Worm (Caenorhabditis elegans) whole organism, L2 larva: Measurements from ENCODE around the gene wars-1.

Experiments used
- C34F6.9 ChIP-seq: fragments of 150-350 bp; optimal IDR thresholded peaks from 2 replicates; lab custom pipeline; 2014; ENCODE audit warnings: missing biosample characterization, missing genetic modification characterization
- F13H6.1 ChIP-seq: sonication (generic microtip); optimal IDR thresholded peaks from 2 replicates; lab custom pipeline; 2016; ENCODE audit warnings: missing genetic modification characterization, missing compliant biosample characterization
- R02D3.7 ChIP-seq: fragments of 150-350 bp; optimal IDR thresholded peaks from 2 replicates; lab custom pipeline; 2014; ENCODE audit warnings: missing biosample characterization, missing genetic modification characterization
- Y55F3AM.14 ChIP-seq: fragments of 200-800 bp; sonication (Bioruptor generic); optimal IDR thresholded peaks from 2 replicates; lab custom pipeline; 2018; ENCODE audit warnings: mild to moderate bottlenecking, missing genetic modification characterization, missing compliant biosample characterization
- ZK546.5 ChIP-seq: sonication (generic microtip); optimal IDR thresholded peaks from 2 replicates; lab custom pipeline; 2017; ENCODE audit warnings: missing biosample characterization, missing genetic modification characterization
- alr-1 ChIP-seq: fragments of 150-350 bp; optimal IDR thresholded peaks from 2 replicates; lab custom pipeline; 2014; ENCODE audit warnings: missing biosample characterization, missing genetic modification characterization
- ama-1 ChIP-seq: fragments of 150-350 bp; optimal IDR thresholded peaks from 2 replicates; lab custom pipeline; 2018; ENCODE audit warnings: inconsistent platforms
- blmp-1 ChIP-seq: sonication (generic microtip); optimal IDR thresholded peaks from 2 replicates; lab custom pipeline; 2017; ENCODE audit warnings: missing genetic modification characterization, mild to moderate bottlenecking, missing compliant biosample characterization, antibody characterized with exemption, moderate library complexity; ENCODE audit not compliant: insufficient read depth
- ceh-16 ChIP-seq: fragments of 150-350 bp; optimal IDR thresholded peaks from 2 replicates; lab custom pipeline; 2014; ENCODE audit warnings: missing biosample characterization, missing genetic modification characterization
- ceh-82 ChIP-seq: fragments of 150-350 bp; optimal IDR thresholded peaks from 2 replicates; lab custom pipeline; 2014; ENCODE audit warnings: missing biosample characterization, missing genetic modification characterization
- crh-2 ChIP-seq: sonication (generic microtip); optimal IDR thresholded peaks from 2 replicates; lab custom pipeline; 2017; ENCODE audit warnings: missing biosample characterization, missing genetic modification characterization
- dmd-4 ChIP-seq: sonication (generic microtip); optimal IDR thresholded peaks from 2 replicates; lab custom pipeline; 2017; ENCODE audit warnings: missing biosample characterization, missing genetic modification characterization
- egl-27 ChIP-seq: sonication (generic microtip); optimal IDR thresholded peaks from 3 replicates; lab custom pipeline; 2017; ENCODE audit warnings: missing biosample characterization, missing genetic modification reagents, missing genetic modification characterization
- elt-1 ChIP-seq: fragments of 150-350 bp; optimal IDR thresholded peaks from 2 replicates; lab custom pipeline; 2014; ENCODE audit warnings: missing biosample characterization, missing genetic modification characterization
- elt-3 ChIP-seq: sonication (generic microtip); optimal IDR thresholded peaks from 2 replicates; lab custom pipeline; 2017; ENCODE audit warnings: missing biosample characterization, missing genetic modification characterization
- fos-1 ChIP-seq: fragments of 150-350 bp; optimal IDR thresholded peaks from 2 replicates; lab custom pipeline; 2014; ENCODE audit warnings: missing biosample characterization, missing genetic modification characterization
- gmeb-1 ChIP-seq: fragments of 150-350 bp; optimal IDR thresholded peaks from 2 replicates; lab custom pipeline; 2014; ENCODE audit warnings: missing biosample characterization, missing genetic modification characterization
- lin-11 ChIP-seq: fragments of 150-350 bp; sonication (generic microtip); optimal IDR thresholded peaks from 2 replicates; lab custom pipeline; 2014; ENCODE audit warnings: missing biosample characterization, missing genetic modification characterization, inconsistent platforms, mixed read lengths
- lin-13 ChIP-seq: fragments of 150-350 bp; optimal IDR thresholded peaks from 2 replicates; lab custom pipeline; 2014; ENCODE audit warnings: missing biosample characterization, missing genetic modification reagents, missing genetic modification characterization
- lin-39 ChIP-seq: fragments of 150-350 bp; optimal IDR thresholded peaks from 2 replicates; lab custom pipeline; 2014; ENCODE audit warnings: missing biosample characterization, missing genetic modification reagents, missing genetic modification characterization
- lsy-2 ChIP-seq, 2 experiments: fragments of 150-350 bp in 1 of 2; sonication (generic microtip) in 1 of 2; optimal IDR thresholded peaks; 2 replicates each; lab custom pipeline; 2014 to 2017; ENCODE audit warnings: missing biosample characterization in 2 of 2, missing genetic modification characterization in 2 of 2
- mab-5 ChIP-seq: fragments of 150-350 bp; optimal IDR thresholded peaks from 2 replicates; lab custom pipeline; 2014; ENCODE audit warnings: missing biosample characterization, missing genetic modification characterization
- mdl-1 ChIP-seq, 2 experiments: fragments of 150-350 bp in 1 of 2; sonication (generic microtip) in 1 of 2; optimal IDR thresholded peaks; 2 replicates each; lab custom pipeline; 2017; ENCODE audit warnings: missing biosample characterization in 2 of 2, missing genetic modification characterization in 2 of 2
- nhr-10 ChIP-seq: sonication (generic microtip); optimal IDR thresholded peaks from 2 replicates; lab custom pipeline; 2017; ENCODE audit warnings: missing biosample characterization, missing genetic modification characterization
- nhr-12 ChIP-seq: fragments of 150-350 bp; optimal IDR thresholded peaks from 2 replicates; lab custom pipeline; 2014; ENCODE audit warnings: missing biosample characterization, missing genetic modification characterization
- nhr-129 ChIP-seq: fragments of 150-350 bp; optimal IDR thresholded peaks from 2 replicates; lab custom pipeline; 2014; ENCODE audit warnings: missing biosample characterization, missing genetic modification characterization
- nhr-21 ChIP-seq: fragments of 150-350 bp; optimal IDR thresholded peaks from 2 replicates; lab custom pipeline; 2014; ENCODE audit warnings: missing biosample characterization, missing genetic modification characterization
- nhr-23 ChIP-seq: fragments of 150-350 bp; optimal IDR thresholded peaks from 2 replicates; lab custom pipeline; 2014; ENCODE audit warnings: missing biosample characterization, missing genetic modification reagents, missing genetic modification characterization
- nhr-25 ChIP-seq: fragments of 150-350 bp; sonication (generic microtip); optimal IDR thresholded peaks from 3 replicates; lab custom pipeline; 2014; ENCODE audit warnings: missing biosample characterization, missing genetic modification characterization
- nhr-6 ChIP-seq: fragments of 150-350 bp; optimal IDR thresholded peaks from 2 replicates; lab custom pipeline; 2014; ENCODE audit warnings: missing biosample characterization, missing genetic modification characterization
- nhr-77 ChIP-seq: fragments of 150-350 bp; optimal IDR thresholded peaks from 2 replicates; lab custom pipeline; 2014; ENCODE audit warnings: missing biosample characterization, missing genetic modification characterization
- peb-1 ChIP-seq: fragments of 150-350 bp; optimal IDR thresholded peaks from 2 replicates; lab custom pipeline; 2014; ENCODE audit warnings: missing biosample characterization, missing genetic modification characterization
- skn-1 ChIP-seq: sonication (generic microtip); optimal IDR thresholded peaks from 2 replicates; lab custom pipeline; 2017; ENCODE audit warnings: missing biosample characterization, missing genetic modification characterization
- sma-3 ChIP-seq: sonication (generic microtip); optimal IDR thresholded peaks from 2 replicates; lab custom pipeline; 2016; ENCODE audit warnings: missing genetic modification reagents, missing genetic modification characterization, missing compliant biosample characterization
- sma-9 ChIP-seq, 2 experiments: fragments of 150-350 bp in 1 of 2; sonication (generic microtip) in 1 of 2; optimal IDR thresholded peaks; 2 replicates each; lab custom pipeline; 2014 to 2016; ENCODE audit warnings: missing genetic modification characterization in 2 of 2, mild to moderate bottlenecking in 1 of 2, missing biosample characterization in 1 of 2, missing compliant biosample characterization in 1 of 2, missing genetic modification reagents in 1 of 2, moderate library complexity in 1 of 2
- unc-39 ChIP-seq: fragments of 150-350 bp; optimal IDR thresholded peaks from 2 replicates; lab custom pipeline; 2014; ENCODE audit warnings: missing biosample characterization, missing genetic modification characterization
- unc-55 ChIP-seq: fragments of 150-350 bp; sonication (generic microtip); optimal IDR thresholded peaks from 3 replicates; lab custom pipeline; 2014; ENCODE audit warnings: missing biosample characterization, missing genetic modification reagents, missing genetic modification characterization
- unc-62 ChIP-seq: fragments of 150-350 bp; optimal IDR thresholded peaks from 2 replicates; lab custom pipeline; 2014; ENCODE audit warnings: missing biosample characterization, missing genetic modification reagents, missing genetic modification characterization
- zag-1 ChIP-seq: fragments of 150-350 bp; optimal IDR thresholded peaks from 2 replicates; lab custom pipeline; 2014; ENCODE audit warnings: missing biosample characterization, missing genetic modification characterization
- ztf-1 ChIP-seq: fragments of 200-800 bp; sonication (Bioruptor generic); conservative IDR thresholded peaks from 2 replicates; pipeline ENCODE4 v1.3.6; 2022; ENCODE audit warnings: missing genetic modification characterization, missing compliant biosample characterization
- ztf-11 ChIP-seq: sonication (generic microtip); optimal IDR thresholded peaks from 2 replicates; lab custom pipeline; 2017; ENCODE audit warnings: missing biosample characterization, missing genetic modification characterization
- ztf-4 ChIP-seq: fragments of 150-350 bp; optimal IDR thresholded peaks from 2 replicates; lab custom pipeline; 2014; ENCODE audit warnings: missing biosample characterization, missing genetic modification characterization

wars-1 gene

DNA sequence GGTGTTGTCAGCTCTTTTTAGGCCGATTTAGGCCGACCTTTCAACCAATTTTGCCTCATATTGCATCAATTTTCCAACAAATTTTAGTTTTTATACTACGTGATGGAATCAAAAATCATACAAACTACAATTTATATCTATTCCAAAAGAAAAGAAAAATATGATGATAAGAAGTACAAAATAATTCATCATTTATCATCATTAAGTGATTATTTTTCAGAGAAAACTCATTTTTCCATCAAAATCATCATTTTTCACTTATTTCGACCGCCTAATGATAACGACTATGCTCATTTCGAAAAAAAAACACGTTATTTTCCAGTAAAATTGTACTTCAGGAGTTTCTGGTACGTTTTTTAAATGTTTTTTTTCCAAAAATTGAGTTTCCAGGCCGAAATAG lies 4.2 kb downstream of the wars-1 start:
- no peak for TF ChIP-seq Y55F3AM.14
- no peak for TF ChIP-seq gmeb-1 (tag; lab: Kevin White, UChicago)
- TF ChIP-seq ztf-1 (GFP tag; lab: Robert Waterston, UW) = no peak
- TF ChIP-seq skn-1 (tag; lab: Kevin White, UChicago) = peak; percentile 79
- TF ChIP-seq egl-27 (tag; lab: Kevin White, UChicago) = no peak
- no peak for TF ChIP-seq ztf-11
- TF ChIP-seq sma-3 (GFP tag; lab: Kevin White, UChicago) = no peak
- peak; percentile 61 for TF ChIP-seq fos-1
- no peak for TF ChIP-seq unc-62 (GFP tag; lab: Kevin White, UChicago)

DNA sequence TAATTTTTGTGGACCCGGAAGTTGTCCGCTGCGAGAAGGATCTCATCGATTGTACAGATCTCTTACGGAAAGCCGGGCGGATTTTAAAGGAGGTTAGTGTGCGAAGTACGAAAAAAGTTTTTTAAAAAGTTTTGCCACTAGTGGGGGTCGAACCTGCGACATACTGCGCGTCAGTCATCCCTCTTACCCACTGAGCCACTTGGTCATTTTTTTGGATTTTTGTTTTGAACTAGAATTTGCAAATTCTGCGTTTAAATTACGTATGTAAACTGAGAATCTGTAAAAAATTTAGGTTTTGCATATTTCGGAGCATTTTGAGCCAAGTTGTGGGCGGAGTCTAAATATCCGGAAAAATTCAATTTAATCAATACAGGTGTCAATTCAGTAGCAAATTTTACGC lies 10.4 kb downstream of the wars-1 start:
- no peak for TF ChIP-seq unc-55 (GFP tag; lab: Kevin White, UChicago)
- TF ChIP-seq lin-11 (tag; lab: Kevin White, UChicago) = no peak
- no peak for TF ChIP-seq skn-1 (tag; lab: Kevin White, UChicago)
- TF ChIP-seq nhr-10 (tag; lab: Kevin White, UChicago) = no peak

DNA sequence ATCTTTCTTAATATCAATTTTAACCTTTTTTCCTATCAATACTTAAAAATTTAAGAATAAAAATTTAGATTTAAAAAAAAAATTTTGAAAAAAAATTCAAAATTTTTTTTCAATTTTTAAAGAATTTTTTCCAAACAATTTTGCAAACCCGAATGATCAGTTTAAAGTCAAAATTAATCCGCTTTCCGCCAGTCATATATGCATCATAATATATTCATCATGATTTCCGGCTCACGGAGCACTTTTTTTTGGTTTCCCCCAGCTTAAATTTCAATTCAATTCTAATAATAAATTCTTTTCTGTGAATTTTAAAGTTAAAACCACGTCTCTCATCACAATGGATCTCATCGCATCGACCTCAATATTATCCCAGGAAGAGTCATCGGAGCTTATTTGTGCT lies 12.5 kb downstream of the wars-1 start, which contains the start of gene nhr-230:
nhr-230 (plus strand) TSS at position 301 of the 400 bp plus-strand sequence.
- TF ChIP-seq nhr-25 (no peak), ztf-1 (GFP tag; lab: Robert Waterston, UW) (no peak), ceh-16 (tag; lab: Kevin White, UChicago) (no peak), nhr-77 (tag; lab: Kevin White, UChicago) (no peak), nhr-12 (no peak), unc-62 (GFP tag; lab: Kevin White, UChicago) (no peak), ama-1 (lab: Kevin White, UChicago) (no peak), Y55F3AM.14 (no peak)

DNA sequence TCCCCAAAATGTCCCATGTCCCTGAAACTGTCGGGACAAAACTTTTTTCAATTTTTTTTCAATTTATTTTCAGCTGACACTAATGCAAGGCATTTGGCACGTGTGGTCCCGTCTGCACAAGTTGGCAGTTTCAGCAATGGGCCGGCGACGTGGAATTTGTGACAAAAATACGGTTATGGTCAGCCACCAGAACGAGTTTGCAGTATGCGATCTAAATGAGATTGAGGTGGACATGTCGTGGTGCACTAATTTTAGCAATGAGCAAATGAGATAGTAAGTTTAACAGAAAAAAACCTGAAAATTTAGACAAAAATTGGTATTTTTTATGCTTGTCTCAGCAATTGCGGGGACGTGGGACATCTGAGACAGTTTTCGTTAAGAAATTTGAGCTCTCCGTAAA lies 16.6 kb downstream of the wars-1 start:
- no peak for TF ChIP-seq F13H6.1
- TF ChIP-seq dmd-4 = no peak
- TF ChIP-seq unc-55 (GFP tag; lab: Kevin White, UChicago) = no peak
- TF ChIP-seq ztf-1 (GFP tag; lab: Robert Waterston, UW) = no peak
- no peak for TF ChIP-seq fos-1
- TF ChIP-seq ceh-82 (tag; lab: Kevin White, UChicago) = no peak
- TF ChIP-seq Y55F3AM.14 = no peak
- TF ChIP-seq ztf-11 = no peak
- TF ChIP-seq alr-1 (tag; lab: Kevin White, UChicago) = no peak
- no peak for TF ChIP-seq nhr-77 (tag; lab: Kevin White, UChicago)
- no peak for TF ChIP-seq nhr-23 (tag; lab: Kevin White, UChicago)
- no peak for TF ChIP-seq mab-5 (tag; lab: Kevin White, UChicago)
- no peak for TF ChIP-seq lsy-2 (tag; optimal IDR thresholded peaks at IDR 0.05; lab: Kevin White, UChicago)
- no peak for TF ChIP-seq lin-39
- TF ChIP-seq unc-62 (GFP tag; lab: Kevin White, UChicago) = no peak
- no peak for TF ChIP-seq mdl-1 (tag; optimal IDR thresholded peaks at IDR 0.05; lab: Kevin White, UChicago)
- no peak for TF ChIP-seq nhr-21 (tag; lab: Kevin White, UChicago)
- no peak for TF ChIP-seq sma-3 (GFP tag; lab: Kevin White, UChicago)
- TF ChIP-seq unc-39 = no peak

DNA sequence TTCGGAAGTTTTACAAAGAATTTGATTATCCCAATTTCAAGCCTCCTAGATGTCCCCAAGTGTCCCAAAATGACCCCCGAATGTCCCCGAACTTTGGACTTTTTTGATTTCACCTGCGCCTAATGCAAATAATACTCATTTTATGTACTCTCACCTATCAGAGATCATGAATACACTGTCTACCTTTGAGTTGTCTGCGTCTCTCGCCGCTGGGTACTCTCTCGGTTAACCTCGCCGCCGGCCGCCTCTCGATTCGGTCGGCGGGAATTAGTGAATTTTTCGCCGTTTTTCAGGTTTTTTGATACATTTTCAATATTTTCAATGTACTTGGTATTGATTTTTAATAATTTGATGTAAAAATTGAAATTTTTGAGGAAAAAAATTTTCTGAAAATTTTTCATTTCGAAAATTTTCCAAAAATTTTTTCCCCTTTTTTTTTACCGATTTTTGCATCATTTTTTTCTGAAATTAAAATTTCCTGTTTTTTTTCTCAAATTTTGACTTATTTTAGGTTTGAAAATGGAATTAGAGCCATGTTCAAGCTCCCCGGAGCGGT lies 20.1 kb downstream of the wars-1 start, which contains the start of gene nhr-65:
nhr-65 (plus strand) TSS at position 506 of the 556 bp plus-strand sequence.
- TF ChIP-seq elt-3 (tag; lab: Kevin White, UChicago) (no peak), gmeb-1 (tag; lab: Kevin White, UChicago) (peak; percentile 14), sma-3 (GFP tag; lab: Kevin White, UChicago) (peak; percentile 11), F13H6.1 (peak; percentile 46), nhr-129 (tag; lab: Kevin White, UChicago) (peak; percentile 1), lin-13 (GFP tag; lab: Kevin White, UChicago) (no peak), nhr-77 (tag; lab: Kevin White, UChicago) (no peak), C34F6.9 (tag; lab: Kevin White, UChicago) (no peak), R02D3.7 (tag; lab: Kevin White, UChicago) (no peak), lin-11 (tag; lab: Kevin White, UChicago) (no peak), elt-1 (tag; lab: Kevin White, UChicago) (no peak), sma-9 (GFP tag; optimal IDR thresholded peaks at IDR 0.05; lab: Kevin White, UChicago) (no peak), sma-9 (tag; optimal IDR thresholded peaks at IDR 0.05; lab: Kevin White, UChicago) (no peak), nhr-12 (no peak), nhr-6 (tag; lab: Kevin White, UChicago) (no peak), blmp-1 (tag; lab: Kevin White, UChicago) (no peak), unc-39 (no peak), ZK546.5 (tag; lab: Kevin White, UChicago) (no peak), egl-27 (tag; lab: Kevin White, UChicago) (no peak), lin-39 (no peak), unc-62 (GFP tag; lab: Kevin White, UChicago) (no peak), ztf-1 (GFP tag; lab: Robert Waterston, UW) (no peak), nhr-23 (tag; lab: Kevin White, UChicago) (no peak), peb-1 (tag; lab: Kevin White, UChicago) (no peak), fos-1 (peak; percentile 52), ztf-11 (no peak), crh-2 (no peak), lsy-2 (tag; optimal IDR thresholded peaks at IDR 0.05; lab: Kevin White, UChicago) (no peak), skn-1 (tag; lab: Kevin White, UChicago) (no peak), ztf-4 (tag; lab: Kevin White, UChicago) (no peak), zag-1 (tag; lab: Kevin White, UChicago) (no peak), ceh-16 (tag; lab: Kevin White, UChicago) (no peak)
